Fruit fly (Drosophila melanogaster) whole organism, embryonic: Measurements from ENCODE around the gene CG8476.
A peak's percentile ranks its signal among the peaks of the same experiment; 100 is the strongest.

ENCODE experiments used
- ATbp ChIP-seq: fragments of 200-800 bp; sonication (Bioruptor generic); optimal IDR thresholded peaks from 2 replicates; lab custom pipeline; 2017; ENCODE audit warnings: missing biosample characterization, mild to moderate bottlenecking, missing genetic modification characterization, missing genetic modification reagents
- Ada2b ChIP-seq: fragments of 200-800 bp; sonication (Bioruptor generic); IDR thresholded peaks from 2 replicates; pipeline ENCODE4 v1.3.6; 2022; ENCODE audit warnings: missing biosample characterization, missing genetic modification characterization
- CG10147 ChIP-seq: fragments of 200-800 bp; sonication (Bioruptor generic); optimal IDR thresholded peaks from 2 replicates; lab custom pipeline; 2019; ENCODE audit warnings: missing biosample characterization, mild to moderate bottlenecking, missing genetic modification characterization, moderate library complexity
- CG10321 ChIP-seq: fragments of 200-800 bp; sonication (Bioruptor generic); IDR thresholded peaks from 2 replicates; pipeline ENCODE4 v1.3.6; 2022; ENCODE audit warnings: missing biosample characterization, missing genetic modification characterization
- CG10431 ChIP-seq: fragments of 200-800 bp; sonication (Bioruptor generic); optimal IDR thresholded peaks from 3 replicates; lab custom pipeline; 2018; ENCODE audit warnings: missing biosample characterization, mild to moderate bottlenecking, missing genetic modification characterization
- CG11723 ChIP-seq: fragments of 200-800 bp; sonication (Bioruptor generic); optimal IDR thresholded peaks from 2 replicates; lab custom pipeline; 2017; ENCODE audit warnings: missing biosample characterization, mild to moderate bottlenecking, missing genetic modification characterization
- CG12236 ChIP-seq: fragments of 200-800 bp; sonication (Bioruptor generic); optimal IDR thresholded peaks from 2 replicates; lab custom pipeline; 2016; ENCODE audit warnings: missing biosample characterization, missing genetic modification characterization
- CG15269 ChIP-seq: fragments of 200-800 bp; sonication (Bioruptor generic); optimal IDR thresholded peaks from 2 replicates; lab custom pipeline; 2018; ENCODE audit warnings: missing biosample characterization, mild to moderate bottlenecking, missing genetic modification characterization, moderate library complexity
- CG17361 ChIP-seq: fragments of 200-800 bp; sonication (Bioruptor generic); IDR thresholded peaks from 3 replicates; pipeline ENCODE4 v1.3.6; 2022; ENCODE audit warnings: missing biosample characterization, missing genetic modification characterization
- CG17612 ChIP-seq: fragments of 200-800 bp; sonication (Bioruptor generic); IDR thresholded peaks from 2 replicates; pipeline ENCODE4 v1.3.6; 2022; ENCODE audit warnings: missing biosample characterization, missing genetic modification characterization
- CG18599 ChIP-seq: fragments of 200-800 bp; sonication (Bioruptor generic); optimal IDR thresholded peaks from 3 replicates; lab custom pipeline; 2017; ENCODE audit warnings: missing biosample characterization, missing genetic modification characterization, mild to moderate bottlenecking, moderate library complexity, missing genetic modification reagents
- CG30403 ChIP-seq: fragments of 200-800 bp; sonication (Bioruptor generic); optimal IDR thresholded peaks from 3 replicates; lab custom pipeline; 2016; ENCODE audit warnings: missing biosample characterization, missing genetic modification characterization
- CG31441 ChIP-seq: fragments of 200-800 bp; sonication (Bioruptor generic); IDR thresholded peaks from 2 replicates; pipeline ENCODE4 v1.3.6; 2022; ENCODE audit warnings: missing biosample characterization, missing genetic modification characterization
- CG32532 ChIP-seq: fragments of 200-800 bp; sonication (Bioruptor generic); IDR thresholded peaks from 2 replicates; pipeline ENCODE4 v1.3.6; 2022; ENCODE audit warnings: missing biosample characterization, missing genetic modification characterization
- CG5180 ChIP-seq: fragments of 200-800 bp; sonication (Bioruptor generic); optimal IDR thresholded peaks from 3 replicates; lab custom pipeline; 2017; ENCODE audit warnings: missing biosample characterization, missing genetic modification characterization, mild to moderate bottlenecking, moderate library complexity, missing genetic modification reagents
- CG6175 ChIP-seq: fragments of 200-800 bp; sonication (Bioruptor generic); IDR thresholded peaks from 3 replicates; pipeline ENCODE4 v1.3.6; 2022; ENCODE audit warnings: missing biosample characterization, missing genetic modification characterization
- CG8290 ChIP-seq, 3 experiments: fragments of 200-800 bp; sonication (Bioruptor generic); optimal IDR thresholded peaks; 2 replicates each; lab custom pipeline; 2016 to 2019; ENCODE audit warnings: missing biosample characterization in 3 of 3, missing genetic modification characterization in 3 of 3, mild to moderate bottlenecking in 2 of 3, moderate library complexity in 1 of 3
- CG9876 ChIP-seq: fragments of 200-800 bp; sonication (Bioruptor generic); optimal IDR thresholded peaks from 2 replicates; lab custom pipeline; 2016; ENCODE audit warnings: missing biosample characterization, missing genetic modification characterization
- Dfd ChIP-seq, 2 experiments: fragments of >200 bp; optimal IDR thresholded peaks; 2 replicates each; lab custom pipeline; 2017; ENCODE audit warnings: missing biosample characterization in 2 of 2, missing genetic modification characterization in 2 of 2
- Dref ChIP-seq: fragments of 200-800 bp; sonication (Bioruptor generic); IDR thresholded peaks from 2 replicates; pipeline ENCODE4 v1.3.6; 2022; ENCODE audit warnings: missing biosample characterization, missing genetic modification characterization
- ERR ChIP-seq: fragments of 200-800 bp; sonication (Bioruptor generic); optimal IDR thresholded peaks from 2 replicates; lab custom pipeline; 2016; ENCODE audit warnings: missing biosample characterization, missing genetic modification characterization
- Elba2 ChIP-seq: fragments of 200-800 bp; sonication (Bioruptor generic); optimal IDR thresholded peaks from 3 replicates; lab custom pipeline; 2016; ENCODE audit warnings: missing biosample characterization, missing genetic modification characterization
- NK7.1 ChIP-seq: fragments of 200-800 bp; sonication (Bioruptor generic); optimal IDR thresholded peaks from 3 replicates; lab custom pipeline; 2016; ENCODE audit warnings: missing biosample characterization, missing genetic modification characterization
- Neu2 ChIP-seq: fragments of 200-800 bp; sonication (Bioruptor generic); optimal IDR thresholded peaks from 3 replicates; lab custom pipeline; 2016; ENCODE audit warnings: missing biosample characterization, missing genetic modification characterization, borderline replicate concordance
- Oli ChIP-seq: fragments of 200-800 bp; sonication (Bioruptor generic); optimal IDR thresholded peaks from 2 replicates; lab custom pipeline; 2018; ENCODE audit warnings: missing biosample characterization, mild to moderate bottlenecking, missing genetic modification characterization, moderate library complexity
- abd-A ChIP-seq: fragments of 200-800 bp; sonication (Bioruptor generic); optimal IDR thresholded peaks from 3 replicates; lab custom pipeline; 2019; ENCODE audit warnings: missing biosample characterization, mild to moderate bottlenecking, missing genetic modification characterization, moderate library complexity
- ara ChIP-seq: fragments of 200-800 bp; sonication (Bioruptor generic); IDR thresholded peaks from 2 replicates; pipeline ENCODE4 v1.3.6; 2022; ENCODE audit warnings: missing biosample characterization, missing genetic modification characterization
- bowl ChIP-seq: fragments of 200-800 bp; sonication (Bioruptor generic); IDR thresholded peaks from 2 replicates; pipeline ENCODE4 v1.3.6; 2022; ENCODE audit warnings: missing biosample characterization, missing genetic modification characterization
- ci ChIP-seq: fragments of 200-800 bp; sonication (Bioruptor generic); IDR thresholded peaks from 3 replicates; pipeline ENCODE4 v1.3.6; 2022; ENCODE audit warnings: missing biosample characterization, missing genetic modification characterization
- disco-r ChIP-seq: fragments of 200-800 bp; sonication (Bioruptor generic); optimal IDR thresholded peaks from 2 replicates; lab custom pipeline; 2016; ENCODE audit warnings: missing biosample characterization, missing genetic modification characterization
- gce ChIP-seq: fragments of 200-800 bp; sonication (Bioruptor generic); IDR thresholded peaks from 3 replicates; pipeline ENCODE4 v1.3.6; 2022; ENCODE audit warnings: missing biosample characterization, missing genetic modification characterization
- gcm2 ChIP-seq: fragments of 200-800 bp; sonication (Bioruptor generic); optimal IDR thresholded peaks from 2 replicates; lab custom pipeline; 2016; ENCODE audit warnings: missing biosample characterization, missing genetic modification characterization
- gro ChIP-seq: fragments of 200-800 bp; sonication (Bioruptor generic); optimal IDR thresholded peaks from 2 replicates; lab custom pipeline; 2016; ENCODE audit warnings: missing biosample characterization, missing genetic modification characterization
- gsb ChIP-seq: fragments of 200-800 bp; sonication (Bioruptor generic); IDR thresholded peaks from 2 replicates; pipeline ENCODE4 v1.3.6; 2022; ENCODE audit warnings: missing biosample characterization, missing genetic modification characterization
- gsb-n ChIP-seq: fragments of 200-800 bp; sonication (Bioruptor generic); optimal IDR thresholded peaks from 3 replicates; lab custom pipeline; 2018; ENCODE audit warnings: missing biosample characterization, mild to moderate bottlenecking, missing genetic modification characterization
- her ChIP-seq: fragments of 200-800 bp; sonication (Bioruptor generic); optimal IDR thresholded peaks from 2 replicates; lab custom pipeline; 2016; ENCODE audit warnings: missing biosample characterization, missing genetic modification characterization
- knrl ChIP-seq: fragments of 200-800 bp; sonication (Bioruptor generic); IDR thresholded peaks from 3 replicates; pipeline ENCODE4 v1.3.6; 2022; ENCODE audit warnings: missing biosample characterization, missing genetic modification characterization; ENCODE audit not compliant: partially characterized antibody
- lmd ChIP-seq: fragments of 200-800 bp; sonication (Bioruptor generic); IDR thresholded peaks from 2 replicates; pipeline ENCODE4 v1.3.6; 2022; ENCODE audit warnings: missing biosample characterization, missing genetic modification characterization
- lola ChIP-seq, 3 experiments: fragments of >200 bp in 2 of 3; fragments of 200-800 bp in 1 of 3; sonication (Bioruptor generic) in 1 of 3; optimal IDR thresholded peaks; 2 replicates each; lab custom pipeline; 2017 to 2019; ENCODE audit warnings: missing biosample characterization in 3 of 3, missing genetic modification characterization in 3 of 3, mild to moderate bottlenecking in 1 of 3, moderate library complexity in 1 of 3
- luna ChIP-seq: fragments of 200-800 bp; sonication (Bioruptor generic); optimal IDR thresholded peaks from 2 replicates; lab custom pipeline; 2016; ENCODE audit warnings: missing biosample characterization, missing genetic modification characterization
- pnt ChIP-seq: fragments of 200-800 bp; sonication (Bioruptor generic); optimal IDR thresholded peaks from 3 replicates; lab custom pipeline; 2016; ENCODE audit warnings: missing biosample characterization, missing genetic modification characterization
- prd ChIP-seq, 3 experiments: fragments of >200 bp in 2 of 3; fragments of 200-800 bp in 1 of 3; sonication (Bioruptor generic) in 1 of 3; optimal IDR thresholded peaks in 2 of 3; IDR thresholded peaks in 1 of 3; 2 replicates in 2 of 3; 3 replicates in 1 of 3; pipeline versions ENCODE4 v1.3.6 to Lab custom; 2017 to 2022; ENCODE audit warnings: missing biosample characterization in 1 of 3, missing genetic modification characterization in 1 of 3
- run ChIP-seq: fragments of 200-800 bp; sonication (Bioruptor generic); optimal IDR thresholded peaks from 3 replicates; lab custom pipeline; 2018; ENCODE audit warnings: missing biosample characterization, mild to moderate bottlenecking, missing genetic modification characterization
- sc ChIP-seq, 3 experiments: fragments of >200 bp in 2 of 3; fragments of 200-800 bp in 1 of 3; sonication (Bioruptor generic) in 1 of 3; optimal IDR thresholded peaks; 2 replicates in 2 of 3; 3 replicates in 1 of 3; lab custom pipeline; 2017; ENCODE audit warnings: mild to moderate bottlenecking in 1 of 3, missing biosample characterization in 1 of 3, missing genetic modification characterization in 1 of 3, missing genetic modification reagents in 1 of 3
- shn ChIP-seq: fragments of 200-800 bp; sonication (Bioruptor generic); optimal IDR thresholded peaks from 3 replicates; lab custom pipeline; 2016; ENCODE audit warnings: missing biosample characterization, missing genetic modification characterization
- tin ChIP-seq: fragments of 200-800 bp; sonication (Bioruptor generic); optimal IDR thresholded peaks from 3 replicates; lab custom pipeline; 2016; ENCODE audit warnings: missing biosample characterization, missing genetic modification characterization
- wek ChIP-seq: fragments of 200-800 bp; sonication (Bioruptor generic); optimal IDR thresholded peaks from 3 replicates; lab custom pipeline; 2018; ENCODE audit warnings: missing biosample characterization, mild to moderate bottlenecking, missing genetic modification characterization, moderate library complexity
- z ChIP-seq: fragments of 200-800 bp; sonication (Bioruptor generic); IDR thresholded peaks from 3 replicates; pipeline ENCODE4 v1.3.6; 2022; ENCODE audit warnings: missing biosample characterization, missing genetic modification characterization

The CG8476 gene

DNA sequence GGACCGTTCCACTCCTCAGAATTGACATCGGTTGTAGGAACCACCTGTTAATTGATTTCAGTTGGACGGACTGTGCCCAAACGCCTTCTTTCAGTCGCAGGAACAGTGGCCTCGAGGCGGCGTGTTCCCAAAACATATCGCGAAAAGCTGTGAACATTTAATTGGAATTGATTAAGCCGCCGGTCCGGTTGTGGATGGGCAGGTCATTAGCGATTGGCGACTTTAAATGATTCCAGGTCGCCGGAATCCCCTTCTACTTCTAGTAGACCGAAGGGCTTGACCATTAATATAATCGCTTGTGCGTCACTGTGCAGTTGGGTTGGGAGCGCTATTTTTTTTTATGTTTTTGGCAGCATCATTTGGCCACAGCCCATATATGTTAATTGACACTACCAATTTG, 1.4 kb upstream of the CG8476 start (continued):
- TF ChIP-seq CG10431 (GFP tag; lab: Kevin White, UChicago) (no peak), gsb (GFP tag; lab: Robert Waterston, UW) (no peak), bowl (GFP tag; lab: Robert Waterston, UW) (no peak)

DNA sequence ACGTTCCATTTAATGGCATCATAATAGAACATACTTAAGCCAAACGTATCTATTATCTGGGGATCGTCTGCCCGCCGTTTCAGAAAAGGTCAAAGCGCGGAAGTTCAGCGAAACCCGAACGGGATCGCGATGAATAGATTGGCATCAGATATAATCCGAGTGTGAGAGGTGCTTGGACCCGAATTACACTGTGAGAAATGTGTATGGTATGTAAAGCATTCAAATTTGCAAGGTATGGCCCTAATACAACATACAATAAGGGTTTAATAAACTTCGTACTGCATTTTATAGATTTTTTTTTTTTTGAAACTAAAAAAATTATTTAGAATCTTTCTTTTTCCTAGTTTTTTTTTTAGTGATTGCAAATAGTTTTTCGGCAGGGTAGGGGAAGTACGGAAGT, 1.6 kb downstream of the CG8476 start:
- no peak for TF ChIP-seq NK7.1 (GFP tag; lab: Kevin White, UChicago)
- TF ChIP-seq CG18599 (GFP tag; lab: Kevin White, UChicago): peak; percentile 21
- no peak for TF ChIP-seq ERR
- TF ChIP-seq prd (optimal IDR thresholded peaks at IDR 0.05; lab: Kevin White, UChicago): no peak
- TF ChIP-seq prd (GFP tag; IDR thresholded peaks at IDR 0.05; lab: Robert Waterston, UW): peak; percentile 38; the same call in 1 of the 3 replicates
- TF ChIP-seq CG10147 (GFP tag; lab: Kevin White, UChicago): peak; percentile 30
- no peak for TF ChIP-seq gcm2 (GFP tag; lab: Kevin White, UChicago)
- no peak for TF ChIP-seq z (GFP tag; lab: Robert Waterston, UW)
- TF ChIP-seq CG17361 (GFP tag; lab: Robert Waterston, UW): 0 out of 3 replicates have a peak, but pooled peaks have one; percentile 17
- TF ChIP-seq CG15269 (tag; lab: Kevin White, UChicago): peak; percentile 12
- no peak for TF ChIP-seq ara (GFP tag; lab: Robert Waterston, UW)
- no peak for TF ChIP-seq knrl
- no peak for TF ChIP-seq lola (GFP tag; optimal IDR thresholded peaks at IDR 0.05; lab: Kevin White, UChicago)
- TF ChIP-seq CG5180 (GFP tag; lab: Kevin White, UChicago): no peak
- TF ChIP-seq pnt (GFP tag; lab: Kevin White, UChicago): peak; percentile 7
- no peak for TF ChIP-seq CG8290 (GFP tag; optimal IDR thresholded peaks at IDR 0.05; lab: Kevin White, UChicago)
- no peak for TF ChIP-seq CG8290 (tag; optimal IDR thresholded peaks at IDR 0.05; lab: Kevin White, UChicago)
- no peak for TF ChIP-seq her (GFP tag; lab: Kevin White, UChicago)
- no peak for TF ChIP-seq sc (optimal IDR thresholded peaks at IDR 0.05; lab: Kevin White, UChicago)
- no peak for TF ChIP-seq sc (GFP tag; optimal IDR thresholded peaks at IDR 0.05; lab: Kevin White, UChicago)
- no peak for TF ChIP-seq gsb (GFP tag; lab: Robert Waterston, UW)
- no peak for TF ChIP-seq CG9876 (GFP tag; lab: Kevin White, UChicago)
- TF ChIP-seq ATbp: no peak
- no peak for TF ChIP-seq Elba2
- no peak for TF ChIP-seq run (tag; lab: Kevin White, UChicago)
- TF ChIP-seq CG32532 (GFP tag; lab: Robert Waterston, UW): peak; percentile 69
- no peak for TF ChIP-seq gce (GFP tag; lab: Robert Waterston, UW)
- no peak for TF ChIP-seq ci
- TF ChIP-seq abd-A: no peak
- no peak for TF ChIP-seq Neu2
- TF ChIP-seq CG30403 (GFP tag; lab: Kevin White, UChicago): peak; percentile 24
- TF ChIP-seq gro (GFP tag; lab: Kevin White, UChicago): no peak
- no peak for TF ChIP-seq CG11723 (GFP tag; lab: Kevin White, UChicago)
- peak; percentile 28; the same call in 1 of the 2 replicates for TF ChIP-seq CG17612 (GFP tag; lab: Robert Waterston, UW)
- TF ChIP-seq CG12236 (GFP tag; lab: Kevin White, UChicago): no peak
- TF ChIP-seq Dref (GFP tag; lab: Robert Waterston, UW): no peak
- TF ChIP-seq lmd (GFP tag; lab: Robert Waterston, UW): peak; percentile 34; the same call in 1 of the 2 replicates
- no peak for TF ChIP-seq CG6175 (GFP tag; lab: Robert Waterston, UW)
- no peak for TF ChIP-seq CG10321
- TF ChIP-seq gsb-n (tag; lab: Kevin White, UChicago): no peak
- TF ChIP-seq luna (GFP tag; lab: Kevin White, UChicago): no peak
- TF ChIP-seq CG31441 (GFP tag; lab: Robert Waterston, UW): 0 out of 2 replicates have a peak, but pooled peaks have one; percentile 16
- peak; percentile 18 for TF ChIP-seq tin
- no peak for TF ChIP-seq disco-r (GFP tag; lab: Kevin White, UChicago)
- TF ChIP-seq shn: no peak
- no peak for TF ChIP-seq Oli (tag; lab: Kevin White, UChicago)
- no peak for TF ChIP-seq wek (GFP tag; lab: Kevin White, UChicago)
- no peak for TF ChIP-seq Dfd (GFP tag; optimal IDR thresholded peaks at IDR 0.05; lab: Kevin White, UChicago)
- TF ChIP-seq Ada2b (GFP tag; lab: Robert Waterston, UW): peak; percentile 46
